Fruit fly (Drosophila melanogaster): ENCODE data around the gene CG32221.

The CG32221 gene

dm6 chr3L:19870843-19871666 lies 36.6 kb downstream of the CG32221 start, which contains the start of the genes Rab8 and Usp32 (continued):
- TF ChIP-seq Deaf1 (tag; optimal IDR thresholded peaks at IDR 0.05) (no peak), en (GFP tag; optimal IDR thresholded peaks at IDR 0.05) (no peak), pros (GFP tag; optimal IDR thresholded peaks at IDR 0.05) (no peak), prd (optimal IDR thresholded peaks at IDR 0.05) (no peak), prd (GFP tag; IDR thresholded peaks at IDR 0.05) (0 out of 3 replicates have a peak, but pooled peaks have one; percentile 26), CG16863 (GFP tag; optimal IDR thresholded peaks at IDR 0.05) (peak; percentile 65), tx (GFP tag; optimal IDR thresholded peaks at IDR 0.05) (peak; percentile 56), slou (GFP tag; optimal IDR thresholded peaks at IDR 0.05) (no peak), maf-S (GFP tag; optimal IDR thresholded peaks at IDR 0.05) (peak; percentile 53), scrt (GFP tag; optimal IDR thresholded peaks at IDR 0.05) (peak; percentile 62), salm (tag; optimal IDR thresholded peaks at IDR 0.05) (peak; percentile 19), H2.0 (GFP tag; IDR thresholded peaks at IDR 0.05) (peak; percentile 39; the same call in 1 of the 2 replicates), fd3F (GFP tag; optimal IDR thresholded peaks at IDR 0.05) (peak; percentile 22), ssp (GFP tag; IDR thresholded peaks at IDR 0.05) (no peak), Lim3 (GFP tag; IDR thresholded peaks at IDR 0.05) (no peak), CG15269 (tag; optimal IDR thresholded peaks at IDR 0.05) (no peak), TFAM (GFP tag; optimal IDR thresholded peaks at IDR 0.05) (no peak), ac (GFP tag; optimal IDR thresholded peaks at IDR 0.05) (peak; percentile 5), CG17568 (GFP tag; optimal IDR thresholded peaks at IDR 0.05) (no peak), CG34224 (GFP tag; IDR thresholded peaks at IDR 0.05; ENCODE audit: partially characterized antibody) (peak; percentile 86), D (optimal IDR thresholded peaks at IDR 0.05) (no peak), D (GFP tag; optimal IDR thresholded peaks at IDR 0.05) (no peak), CG7372 (GFP tag; IDR thresholded peaks at IDR 0.05) (no peak), nmo (GFP tag; optimal IDR thresholded peaks at IDR 0.05) (peak; percentile 61), CG7786 (GFP tag; optimal IDR thresholded peaks at IDR 0.05) (peak; percentile 76), fru (optimal IDR thresholded peaks at IDR 0.05) (no peak), Oli (tag; optimal IDR thresholded peaks at IDR 0.05) (no peak), CG17328 (GFP tag; IDR thresholded peaks at IDR 0.05) (peak; percentile 53), CG7839 (tag; optimal IDR thresholded peaks at IDR 0.05) (no peak), bigmax (GFP tag; optimal IDR thresholded peaks at IDR 0.05) (peak; percentile 40), jing (GFP tag; optimal IDR thresholded peaks at IDR 0.05) (no peak), HHEX (GFP tag; optimal IDR thresholded peaks at IDR 0.05) (peak; percentile 46), nerfin-1 (tag; optimal IDR thresholded peaks at IDR 0.05) (peak; percentile 74), YL-1 (GFP tag; optimal IDR thresholded peaks at IDR 0.05) (peak; percentile 97), wek (GFP tag; optimal IDR thresholded peaks at IDR 0.05) (peak; percentile 35), CG1602 (GFP tag; optimal IDR thresholded peaks at IDR 0.05) (peak; percentile 20), pho (GFP tag; optimal IDR thresholded peaks at IDR 0.05) (peak; percentile 75), CG10462 (GFP tag; optimal IDR thresholded peaks at IDR 0.05) (no peak), H15 (GFP tag; IDR thresholded peaks at IDR 0.05) (no peak), Tbp (GFP tag; optimal IDR thresholded peaks at IDR 0.05) (no peak), Hmx (GFP tag; optimal IDR thresholded peaks at IDR 0.05) (no peak), knrl (GFP tag; IDR thresholded peaks at IDR 0.05; ENCODE audit: partially characterized antibody) (peak; percentile 84), esg (GFP tag; conservative IDR thresholded peaks at IDR 0.05) (no peak), Side (GFP tag; optimal IDR thresholded peaks at IDR 0.05) (peak; percentile 63), Ets97D (GFP tag; optimal IDR thresholded peaks at IDR 0.05) (peak; percentile 85), CG31441 (GFP tag; IDR thresholded peaks at IDR 0.05) (peak; percentile 54; the same call in 1 of the 2 replicates), CG2120 (GFP tag; optimal IDR thresholded peaks at IDR 0.05) (peak; percentile 86), CG4820 (GFP tag; optimal IDR thresholded peaks at IDR 0.05) (peak; percentile 4), Trl (optimal IDR thresholded peaks at IDR 0.05) (peak in 1 of 2 experiments; percentile 24), Trl (GFP tag; optimal IDR thresholded peaks at IDR 0.05) (peak; percentile 72), Hey (tag; optimal IDR thresholded peaks at IDR 0.05) (peak; percentile 50)
